Worm (Caenorhabditis elegans) whole organism, midembryonic: ENCODE results near the gene F13E9.5.

Experiments
- T22C8.4 ChIP-seq: fragments of 200-800 bp; sonication (Bioruptor generic); IDR thresholded peaks from 2 replicates; pipeline ENCODE4 v1.3.6; 2022; ENCODE audit warnings: missing genetic modification characterization, missing compliant biosample characterization
- cog-1 ChIP-seq: sonication (generic microtip); optimal IDR thresholded peaks from 2 replicates; lab custom pipeline; 2016; ENCODE audit warnings: missing genetic modification characterization, missing compliant biosample characterization
- klf-2 ChIP-seq: fragments of 200-800 bp; sonication (Bioruptor generic); conservative IDR thresholded peaks from 2 replicates; pipeline ENCODE4 v1.3.6; 2022; ENCODE audit warnings: missing genetic modification reagents, missing genetic modification characterization, missing compliant biosample characterization
- med-1 ChIP-seq: sonication (generic microtip); optimal IDR thresholded peaks from 2 replicates; lab custom pipeline; 2017; ENCODE audit warnings: missing genetic modification characterization, mild to moderate bottlenecking, missing compliant biosample characterization, antibody characterized with exemption, missing genetic modification reagents; ENCODE audit not compliant: insufficient read depth
- ztf-29 ChIP-seq: fragments of 200-800 bp; sonication (Bioruptor generic); IDR thresholded peaks from 2 replicates; pipeline ENCODE4 v1.3.6; 2022; ENCODE audit warnings: missing genetic modification reagents, missing genetic modification characterization, missing compliant biosample characterization

- TF ChIP-seq klf-2 = no peak
- TF ChIP-seq cog-1 (tag; lab: Kevin White, UChicago) = no peak
- no peak for TF ChIP-seq T22C8.4 (GFP tag; lab: Robert Waterston, UW)
- TF ChIP-seq med-1 = no peak
- no peak for TF ChIP-seq ztf-29
These were observed 10.1 kb upstream of the F13E9.5 start, which contains the start of gene srlf-14 for ce11 chrIV:10894255-10894654.
